Fruit fly (Drosophila melanogaster): ENCODE measurements around the gene RpS9.
A peak's percentile ranks its signal among the peaks of the same experiment; 100 is the strongest.

The RpS9 gene

dm6 chr3L:9466595-9466994 is 44.7 kb downstream of the RpS9 start:
- TF ChIP-seq CrebA (GFP tag; optimal IDR thresholded peaks at IDR 0.05; ENCODE audit: borderline replicate concordance) (no peak), fru (GFP tag; optimal IDR thresholded peaks at IDR 0.05) (peak; percentile 18), Jra (GFP tag; optimal IDR thresholded peaks at IDR 0.05) (no peak)

- TF ChIP-seq dmrt93B (GFP tag; optimal IDR thresholded peaks at IDR 0.05) (no peak), usp (GFP tag; optimal IDR thresholded peaks at IDR 0.05) (no peak), jim (GFP tag; optimal IDR thresholded peaks at IDR 0.05) (no peak), sv (GFP tag; optimal IDR thresholded peaks at IDR 0.05) (no peak), ey (GFP tag; optimal IDR thresholded peaks at IDR 0.05) (no peak), Hr83 (GFP tag; optimal IDR thresholded peaks at IDR 0.05; ENCODE audit: poor library complexity, severe bottlenecking) (no peak), sage (GFP tag; optimal IDR thresholded peaks at IDR 0.05) (no peak), Hr78 (GFP tag; optimal IDR thresholded peaks at IDR 0.05) (no peak), CG32264 (GFP tag; optimal IDR thresholded peaks at IDR 0.05) (no peak), dl (GFP tag; optimal IDR thresholded peaks at IDR 0.05; ENCODE audit: insufficient read depth in 1 of 2, partially characterized antibody in 2 of 2) (no peak), Rel (GFP tag; optimal IDR thresholded peaks at IDR 0.05) (no peak), Rel (tag; optimal IDR thresholded peaks at IDR 0.05) (no peak), fru (GFP tag; optimal IDR thresholded peaks at IDR 0.05) (no peak), Mio (GFP tag; optimal IDR thresholded peaks at IDR 0.05) (no peak), dsf (GFP tag; optimal IDR thresholded peaks at IDR 0.05; ENCODE audit: borderline replicate concordance) (no peak), Vsx2 (GFP tag; optimal IDR thresholded peaks at IDR 0.05; ENCODE audit: partially characterized antibody) (no peak), CG9705 (GFP tag; optimal IDR thresholded peaks at IDR 0.05) (no peak)
Measured at dm6 chr3L:9465652-9466244, 45.6 kb downstream of the RpS9 start.

dm6 chr3L:9462794-9463193 is 48.5 kb downstream of the RpS9 start:
- TF ChIP-seq jim (GFP tag; optimal IDR thresholded peaks at IDR 0.05) (no peak), Mio (GFP tag; optimal IDR thresholded peaks at IDR 0.05) (no peak), foxo (GFP tag; optimal IDR thresholded peaks at IDR 0.05) (no peak), GATAd (GFP tag; optimal IDR thresholded peaks at IDR 0.05) (no peak), Abd-B (GFP tag; optimal IDR thresholded peaks at IDR 0.05) (no peak), usp (GFP tag; optimal IDR thresholded peaks at IDR 0.05) (no peak), dsf (GFP tag; optimal IDR thresholded peaks at IDR 0.05; ENCODE audit: borderline replicate concordance) (no peak), Hr83 (GFP tag; optimal IDR thresholded peaks at IDR 0.05; ENCODE audit: poor library complexity, severe bottlenecking) (no peak), CG9705 (GFP tag; optimal IDR thresholded peaks at IDR 0.05) (no peak)

- TF ChIP-seq dsf (GFP tag; optimal IDR thresholded peaks at IDR 0.05; ENCODE audit: borderline replicate concordance): peak; percentile 26
- peak; percentile 78 for TF ChIP-seq OdsH (GFP tag; optimal IDR thresholded peaks at IDR 0.05)
- TF ChIP-seq Mio (GFP tag; optimal IDR thresholded peaks at IDR 0.05): no peak
- TF ChIP-seq pan (optimal IDR thresholded peaks at IDR 0.05): no peak
- TF ChIP-seq Abd-B (GFP tag; optimal IDR thresholded peaks at IDR 0.05): no peak
- peak; percentile 79 for TF ChIP-seq dmrt93B (GFP tag; optimal IDR thresholded peaks at IDR 0.05)
- TF ChIP-seq psq (GFP tag; optimal IDR thresholded peaks at IDR 0.05): peak; percentile 61
- peak; percentile 83 for TF ChIP-seq br (GFP tag; optimal IDR thresholded peaks at IDR 0.05)
- TF ChIP-seq dl (GFP tag; optimal IDR thresholded peaks at IDR 0.05; ENCODE audit: insufficient read depth in 1 of 2, partially characterized antibody in 2 of 2): no peak
- no peak for TF ChIP-seq lola (GFP tag; optimal IDR thresholded peaks at IDR 0.05)
- TF ChIP-seq Hnf4 (GFP tag; optimal IDR thresholded peaks at IDR 0.05): peak; percentile 62
- peak; percentile 94 for TF ChIP-seq Sp1 (GFP tag; optimal IDR thresholded peaks at IDR 0.05)
- no peak for TF ChIP-seq Dfd (GFP tag; optimal IDR thresholded peaks at IDR 0.05)
- TF ChIP-seq Dif (GFP tag; optimal IDR thresholded peaks at IDR 0.05; ENCODE audit: partially characterized antibody): no peak
- TF ChIP-seq Hr78 (GFP tag; optimal IDR thresholded peaks at IDR 0.05): no peak
- peak; percentile 89 for TF ChIP-seq fru (GFP tag; optimal IDR thresholded peaks at IDR 0.05)
- peak; percentile 50 for TF ChIP-seq CG32264 (GFP tag; optimal IDR thresholded peaks at IDR 0.05)
- TF ChIP-seq Jra (GFP tag; optimal IDR thresholded peaks at IDR 0.05): peak; percentile 24
- no peak for TF ChIP-seq Hr83 (GFP tag; optimal IDR thresholded peaks at IDR 0.05; ENCODE audit: poor library complexity, severe bottlenecking)
- no peak for TF ChIP-seq GATAd (GFP tag; optimal IDR thresholded peaks at IDR 0.05)
- peak; percentile 0 to 86 for TF ChIP-seq foxo (GFP tag; optimal IDR thresholded peaks at IDR 0.05)
- TF ChIP-seq h (GFP tag; optimal IDR thresholded peaks at IDR 0.05): peak; percentile 89
- TF ChIP-seq CrebA (GFP tag; optimal IDR thresholded peaks at IDR 0.05; ENCODE audit: borderline replicate concordance): no peak
- TF ChIP-seq CG9705 (GFP tag; optimal IDR thresholded peaks at IDR 0.05): peak; percentile 81
- TF ChIP-seq rgr (GFP tag; optimal IDR thresholded peaks at IDR 0.05): peak; percentile 73
- TF ChIP-seq sage (GFP tag; optimal IDR thresholded peaks at IDR 0.05): peak; percentile 82
- no peak for TF ChIP-seq Rel (GFP tag; optimal IDR thresholded peaks at IDR 0.05)
- TF ChIP-seq Rel (tag; optimal IDR thresholded peaks at IDR 0.05): peak; percentile 61
- no peak for TF ChIP-seq jim (GFP tag; optimal IDR thresholded peaks at IDR 0.05)
- peak; percentile 70 for TF ChIP-seq sv (GFP tag; optimal IDR thresholded peaks at IDR 0.05)
- peak; percentile 61 for TF ChIP-seq tai (GFP tag; optimal IDR thresholded peaks at IDR 0.05)
- peak; percentile 76 for TF ChIP-seq ey (GFP tag; optimal IDR thresholded peaks at IDR 0.05)
- TF ChIP-seq usp (GFP tag; optimal IDR thresholded peaks at IDR 0.05): no peak
- no peak for TF ChIP-seq Myc (optimal IDR thresholded peaks at IDR 0.05)
- peak; percentile 89 for TF ChIP-seq woc (GFP tag; optimal IDR thresholded peaks at IDR 0.05)
- TF ChIP-seq brk (GFP tag; optimal IDR thresholded peaks at IDR 0.05): peak; percentile 84
- TF ChIP-seq HLH106 (tag; optimal IDR thresholded peaks at IDR 0.05): peak; percentile 88
- TF ChIP-seq Vsx2 (GFP tag; optimal IDR thresholded peaks at IDR 0.05; ENCODE audit: partially characterized antibody): no peak
- no peak for TF ChIP-seq N (GFP tag; optimal IDR thresholded peaks at IDR 0.05)
Measured at dm6 chr3L:9462247-9462769, 49.0 kb downstream of the RpS9 start.

Measured in whole organism, wandering third instar larva.